Worm (Caenorhabditis elegans) whole organism, L3 larva: ENCODE results near the gene F40F8.4.
A peak's percentile ranks its signal among the peaks of the same experiment; 100 is the strongest.

ENCODE experiments used
- ceh-82 ChIP-seq: fragments of 150-350 bp; optimal IDR thresholded peaks from 2 replicates; lab custom pipeline; 2014; ENCODE audit warnings: missing biosample characterization, missing genetic modification characterization
- daf-12 ChIP-seq: fragments of 150-350 bp; optimal IDR thresholded peaks from 2 replicates; lab custom pipeline; 2014; ENCODE audit warnings: missing biosample characterization, missing genetic modification reagents, missing genetic modification characterization
- elt-3 ChIP-seq, 3 experiments: fragments of 150-350 bp in 1 of 3; sonication (generic microtip) in 2 of 3; optimal IDR thresholded peaks; 2 replicates in 2 of 3; 4 replicates in 1 of 3; lab custom pipeline; 2014 to 2017; ENCODE audit warnings: missing biosample characterization in 3 of 3, missing genetic modification characterization in 3 of 3
- nfya-1 ChIP-seq: sonication (generic microtip); optimal IDR thresholded peaks from 2 replicates; lab custom pipeline; 2017; ENCODE audit warnings: missing genetic modification characterization, mild to moderate bottlenecking, missing compliant biosample characterization, antibody characterized with exemption, moderate library complexity; ENCODE audit not compliant: insufficient read depth
- nhr-11 ChIP-seq: fragments of 150-350 bp; optimal IDR thresholded peaks from 2 replicates; lab custom pipeline; 2014; ENCODE audit warnings: missing biosample characterization, missing genetic modification characterization
- nhr-237 ChIP-seq: fragments of 150-350 bp; optimal IDR thresholded peaks from 2 replicates; lab custom pipeline; 2014; ENCODE audit warnings: missing biosample characterization, missing genetic modification characterization
- pha-4 ChIP-seq: fragments of 150-350 bp; optimal IDR thresholded peaks from 2 replicates; lab custom pipeline; 2014; ENCODE audit warnings: missing biosample characterization, missing genetic modification reagents, missing genetic modification characterization
- skn-1 ChIP-seq: fragments of 150-350 bp; optimal IDR thresholded peaks from 2 replicates; lab custom pipeline; 2014; ENCODE audit warnings: missing biosample characterization, missing genetic modification characterization
- snpc-4 ChIP-seq: fragments of 150-350 bp; optimal IDR thresholded peaks from 2 replicates; lab custom pipeline; 2014; ENCODE audit warnings: missing biosample characterization, missing genetic modification characterization
- unc-39 ChIP-seq: sonication (generic microtip); optimal IDR thresholded peaks from 4 replicates; lab custom pipeline; 2017; ENCODE audit warnings: missing biosample characterization, missing genetic modification characterization
- unc-62 ChIP-seq: fragments of 150-350 bp; sonication (generic microtip); optimal IDR thresholded peaks from 4 replicates; lab custom pipeline; 2014; ENCODE audit warnings: missing biosample characterization, missing genetic modification reagents, missing genetic modification characterization

- TF ChIP-seq snpc-4 (tag; lab: Kevin White, UChicago), result no peak
- peak; percentile 30 for TF ChIP-seq nfya-1 (tag; lab: Kevin White, UChicago)
- no peak for TF ChIP-seq nhr-237 (tag; lab: Kevin White, UChicago)
- TF ChIP-seq unc-39 (tag; lab: Kevin White, UChicago), result no peak
- no peak for TF ChIP-seq daf-12 (tag; lab: Kevin White, UChicago)
- TF ChIP-seq ceh-82 (tag; lab: Kevin White, UChicago), result no peak
- no peak for TF ChIP-seq elt-3 (tag; optimal IDR thresholded peaks at IDR 0.05; lab: Kevin White, UChicago)
- TF ChIP-seq skn-1 (tag; lab: Kevin White, UChicago), result no peak
- no peak for TF ChIP-seq pha-4 (tag; lab: Kevin White, UChicago)
- no peak for TF ChIP-seq unc-62
- no peak for TF ChIP-seq nhr-11 (tag; lab: Kevin White, UChicago)
These were observed 41.2 kb upstream of the F40F8.4 start, which contains the start of gene bigr-1 for ce11 chrII:11181250-11181704.
